Worm (Caenorhabditis elegans): ENCODE results near the gene F40C5.2.

ce11 chrV:3588223-3588622 is 17.4 kb downstream of the F40C5.2 start:
- TF ChIP-seq nhr-237 (tag; optimal IDR thresholded peaks at IDR 0.05) (no peak), elt-3 (tag; optimal IDR thresholded peaks at IDR 0.05) (no peak), elt-1 (tag; optimal IDR thresholded peaks at IDR 0.05; ENCODE audit: borderline replicate concordance, insufficient read depth) (no peak)

Measured in whole organism, mixed stage, embryonic.